Fruit fly (Drosophila melanogaster) S2 (cell line): ENCODE results near the gene mRRF1.

ENCODE experiments used
- CG8478 ChIP-seq: fragments of >200 bp; optimal IDR thresholded peaks from 2 replicates; lab custom pipeline; 2018
- CTCF ChIP-seq, 2 experiments: fragments of >200 bp; optimal IDR thresholded peaks; 2 replicates each; lab custom pipeline; 2018

DNA sequence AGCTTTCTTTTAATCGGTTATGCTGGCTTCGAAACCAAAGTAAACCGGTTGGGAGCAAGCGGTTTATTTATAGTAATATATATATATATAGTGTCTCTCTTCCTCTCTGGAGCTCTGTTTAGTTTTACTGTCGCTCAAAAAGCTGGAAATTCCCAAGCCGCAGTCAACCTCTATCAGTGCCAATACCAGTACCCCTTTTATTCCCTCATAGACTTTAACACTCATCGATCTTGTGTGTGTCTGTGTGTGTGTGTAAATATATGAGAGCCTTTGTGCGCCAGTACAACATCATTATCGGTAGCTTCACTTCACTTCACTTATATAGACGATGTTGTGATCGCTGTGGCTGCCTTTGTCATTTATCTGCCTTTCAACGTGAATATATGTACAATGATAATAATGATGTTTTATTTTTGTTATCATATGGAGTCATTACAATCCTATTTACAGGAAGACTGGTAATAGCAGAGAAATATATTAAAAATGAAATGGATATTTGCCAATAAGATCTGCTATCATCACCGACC is 26.1 kb upstream of the mRRF1 start:
- TF ChIP-seq CG8478 (lab: Kevin White, UChicago) (no peak), CTCF (optimal IDR thresholded peaks at IDR 0.05; lab: Kevin White, UChicago) (no peak)
